Worm (Caenorhabditis elegans) whole organism, early embryonic: Measurements from ENCODE around the gene K02E7.11.

Source experiments
- B0310.2 ChIP-seq: sonication (generic microtip); optimal IDR thresholded peaks from 2 replicates; lab custom pipeline; 2016; ENCODE audit warnings: mild to moderate bottlenecking, missing genetic modification characterization, missing compliant biosample characterization
- F13C5.2 ChIP-seq: sonication (generic microtip); optimal IDR thresholded peaks from 2 replicates; lab custom pipeline; 2017; ENCODE audit warnings: mild to moderate bottlenecking, missing genetic modification characterization, inconsistent platforms, missing compliant biosample characterization
- aly-1 ChIP-seq: sonication (generic microtip); optimal IDR thresholded peaks from 2 replicates; lab custom pipeline; 2016; ENCODE audit warnings: missing genetic modification characterization, missing compliant biosample characterization
- ama-1 ChIP-seq: fragments of 150-350 bp; optimal IDR thresholded peaks from 2 replicates; lab custom pipeline; 2014
- flt-1 ChIP-seq: fragments of 200-800 bp; sonication (Bioruptor generic); IDR thresholded peaks from 2 replicates; pipeline ENCODE4 v1.3.6; 2022; ENCODE audit warnings: missing genetic modification characterization, missing compliant biosample characterization
- hmg-4 ChIP-seq: fragments of 200-800 bp; sonication (Bioruptor generic); optimal IDR thresholded peaks from 2 replicates; lab custom pipeline; 2018; ENCODE audit warnings: mild to moderate bottlenecking, missing genetic modification characterization, missing compliant biosample characterization
- hnd-1 ChIP-seq: sonication (generic microtip); optimal IDR thresholded peaks from 2 replicates; lab custom pipeline; 2016; ENCODE audit warnings: missing genetic modification characterization, missing compliant biosample characterization
- pes-1 ChIP-seq: fragments of 200-800 bp; sonication (Bioruptor generic); IDR thresholded peaks from 2 replicates; pipeline ENCODE4 v1.3.6; 2022; ENCODE audit warnings: missing genetic modification reagents, missing genetic modification characterization, missing compliant biosample characterization
- scrt-1 ChIP-seq: fragments of 200-800 bp; sonication (Bioruptor generic); IDR thresholded peaks from 2 replicates; pipeline ENCODE4 v1.3.6; 2022; ENCODE audit warnings: missing genetic modification characterization, missing compliant biosample characterization
- tbx-11 ChIP-seq: fragments of 200-800 bp; sonication (Bioruptor generic); IDR thresholded peaks from 2 replicates; pipeline ENCODE4 v1.3.6; 2022; ENCODE audit warnings: missing genetic modification characterization, missing compliant biosample characterization
- tbx-37 ChIP-seq: fragments of 200-800 bp; sonication (Bioruptor generic); conservative IDR thresholded peaks from 2 replicates; pipeline ENCODE4 v1.3.6; 2022; ENCODE audit warnings: missing genetic modification reagents, missing genetic modification characterization, missing compliant biosample characterization
- tra-4 ChIP-seq: sonication (generic microtip); optimal IDR thresholded peaks from 2 replicates; lab custom pipeline; 2017; ENCODE audit warnings: missing genetic modification characterization, missing compliant biosample characterization

ce11 chrII:1085546-1085945, 10.2 kb upstream of the K02E7.11 start:
- TF ChIP-seq ama-1 (lab: Kevin White, UChicago) (no peak), flt-1 (GFP tag; lab: Robert Waterston, UW) (no peak), hmg-4 (GFP tag; lab: Kevin White, UChicago) (no peak), aly-1 (tag; lab: Kevin White, UChicago) (no peak), F13C5.2 (no peak), scrt-1 (GFP tag; lab: Robert Waterston, UW) (no peak), tra-4 (no peak), B0310.2 (tag; lab: Kevin White, UChicago) (no peak), tbx-37 (GFP tag; lab: Robert Waterston, UW) (no peak), hnd-1 (tag; lab: Kevin White, UChicago) (no peak), pes-1 (GFP tag; lab: Robert Waterston, UW) (no peak), tbx-11 (no peak)
